Worm (Caenorhabditis elegans) whole organism, dauer: ENCODE data around the gene C06E4.3.
"Not testable (repeated sequence)": the region's sequence is repeated elsewhere in the genome, so short reads cannot be mapped to it uniquely, and the experiment has no call there.

Experiments
- unc-62 ChIP-seq: sonication (generic microtip); optimal IDR thresholded peaks from 2 replicates; lab custom pipeline; 2017; ENCODE audit warnings: missing biosample characterization, missing genetic modification reagents, missing genetic modification characterization

The C06E4.3 gene

DNA sequence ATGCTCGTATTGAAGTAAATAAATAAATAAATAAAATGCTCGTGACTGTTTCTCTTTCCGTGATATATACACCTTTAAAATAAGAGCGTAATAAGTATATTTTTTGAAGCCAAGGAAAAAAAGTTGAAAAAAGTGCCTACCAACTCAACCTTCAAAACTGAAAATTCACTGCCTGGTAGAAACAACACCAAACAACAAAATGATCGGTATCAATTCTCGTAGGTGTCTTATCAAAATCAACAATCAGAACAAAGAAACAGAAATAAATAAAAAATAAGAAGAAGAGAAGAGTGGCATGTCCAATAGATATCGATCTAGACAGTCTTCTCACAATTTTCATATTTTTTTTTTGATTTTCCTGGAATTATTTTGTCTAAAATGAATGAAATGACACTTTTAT lies 16.8 kb upstream of the C06E4.3 start, which contains the start of gene afmd-1:
afmd-1 (plus strand) TSS at position 316 of the 400 bp plus-strand sequence.
- no peak for TF ChIP-seq unc-62 (GFP tag; lab: Kevin White, UChicago)

DNA sequence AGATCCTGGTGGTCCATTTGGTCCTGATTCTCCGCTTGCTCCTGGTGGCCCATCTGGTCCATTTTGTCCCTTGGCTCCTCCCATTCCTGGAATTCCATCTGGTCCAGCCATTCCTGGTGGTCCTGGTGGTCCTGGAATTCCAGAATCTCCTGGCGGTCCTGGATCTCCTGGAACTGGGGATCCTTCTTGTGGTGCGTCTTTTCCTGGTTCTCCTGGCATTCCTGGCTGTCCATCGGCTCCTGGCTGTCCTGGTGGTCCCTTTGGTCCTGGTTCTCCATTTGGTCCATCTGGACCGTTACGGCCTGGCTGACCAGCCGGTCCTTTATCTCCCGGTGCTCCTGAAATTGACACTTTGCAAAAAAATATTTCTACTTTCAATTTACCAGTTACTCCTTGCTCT lies 15.1 kb upstream of the C06E4.3 start:
- TF ChIP-seq unc-62 (GFP tag; lab: Kevin White, UChicago) = no peak

DNA sequence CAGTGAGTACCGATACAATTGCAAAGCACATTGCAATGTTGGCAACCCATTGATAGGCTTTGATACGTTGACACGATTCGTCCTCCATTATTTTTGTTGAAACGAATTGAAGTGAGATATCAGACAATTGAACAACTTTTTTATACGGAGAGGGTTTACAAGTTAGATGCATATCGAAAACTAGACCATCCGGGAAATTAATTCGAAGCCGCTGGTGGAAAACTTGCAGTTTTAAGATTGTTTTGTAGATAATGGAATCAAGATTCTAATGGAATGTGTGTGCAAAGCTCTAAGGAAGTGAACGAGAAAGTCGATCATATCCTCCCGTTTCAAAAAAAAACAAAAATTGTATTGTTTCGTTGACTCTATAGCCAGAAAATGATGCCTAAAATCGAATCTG lies 14.1 kb upstream of the C06E4.3 start, which contains the start of gene col-114:
col-114 (minus strand) TSS at position 101 of the 400 bp plus-strand sequence.
- TF ChIP-seq unc-62 (GFP tag; lab: Kevin White, UChicago) = no peak

DNA sequence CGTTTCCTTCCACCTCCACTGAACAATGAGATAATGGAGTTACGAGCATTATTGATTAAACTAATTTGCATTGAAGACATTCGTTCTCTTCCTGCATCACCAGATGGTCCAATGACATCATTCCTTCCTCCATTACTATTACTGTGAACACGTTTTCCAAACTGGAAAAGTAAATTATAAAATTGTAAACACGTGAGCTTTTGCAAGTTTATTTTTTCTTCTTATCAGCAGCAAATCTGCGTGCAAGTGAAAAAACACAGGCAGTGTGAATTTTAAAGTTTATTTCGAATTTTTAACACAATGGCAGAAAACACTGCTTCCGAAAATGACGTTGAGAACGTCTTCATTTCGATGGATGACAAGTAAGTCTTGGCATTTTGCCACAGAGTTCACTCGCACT lies 13.4 kb upstream of the C06E4.3 start, which contains the start of gene D2024.1:
D2024.1 (plus strand) TSS at position 301 of the 400 bp plus-strand sequence.
- not testable (repeated sequence) for TF ChIP-seq unc-62 (GFP tag; lab: Kevin White, UChicago)

DNA sequence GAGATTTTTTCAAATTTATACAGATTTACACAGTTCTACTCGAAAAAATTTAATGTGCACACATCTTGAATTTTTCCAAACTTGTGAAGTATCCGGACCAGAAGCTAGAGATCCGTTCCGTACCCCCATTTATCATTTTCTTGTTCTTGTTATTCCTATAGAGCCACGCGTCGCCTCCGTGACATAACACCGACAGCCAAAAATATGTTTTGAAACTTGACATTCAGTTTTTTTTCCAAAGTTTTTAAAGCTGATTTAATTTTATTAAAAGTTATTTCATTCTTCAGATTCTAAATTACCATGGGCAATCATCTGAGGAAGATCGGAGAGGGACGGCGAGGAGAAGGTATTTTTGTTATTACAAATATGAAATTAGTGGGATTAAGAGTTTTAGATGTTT lies 10.5 kb upstream of the C06E4.3 start, which contains the start of gene D2024.18:
D2024.18 (plus strand) TSS at position 301 of the 400 bp plus-strand sequence.
- no peak for TF ChIP-seq unc-62 (GFP tag; lab: Kevin White, UChicago)

DNA sequence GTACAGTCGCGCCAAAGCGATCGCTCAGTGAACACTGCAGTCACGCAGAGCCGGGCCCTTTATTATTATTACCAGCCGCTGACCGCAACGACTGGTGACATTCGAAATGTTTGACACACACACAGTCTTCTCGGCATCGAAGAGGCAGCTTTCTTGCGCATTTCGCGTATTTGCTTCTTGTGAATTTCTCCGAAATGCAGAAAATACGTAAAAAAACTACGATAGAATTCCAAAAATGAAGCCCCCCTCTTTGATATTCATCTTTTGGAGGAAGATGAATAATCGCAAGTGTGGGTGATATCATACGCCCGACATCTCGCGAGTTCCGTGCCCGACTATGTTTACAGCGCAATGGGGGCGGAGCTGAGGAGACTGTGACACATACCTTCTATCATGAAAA lies 7.4 kb upstream of the C06E4.3 start:
- TF ChIP-seq unc-62 (GFP tag; lab: Kevin White, UChicago) = no peak

DNA sequence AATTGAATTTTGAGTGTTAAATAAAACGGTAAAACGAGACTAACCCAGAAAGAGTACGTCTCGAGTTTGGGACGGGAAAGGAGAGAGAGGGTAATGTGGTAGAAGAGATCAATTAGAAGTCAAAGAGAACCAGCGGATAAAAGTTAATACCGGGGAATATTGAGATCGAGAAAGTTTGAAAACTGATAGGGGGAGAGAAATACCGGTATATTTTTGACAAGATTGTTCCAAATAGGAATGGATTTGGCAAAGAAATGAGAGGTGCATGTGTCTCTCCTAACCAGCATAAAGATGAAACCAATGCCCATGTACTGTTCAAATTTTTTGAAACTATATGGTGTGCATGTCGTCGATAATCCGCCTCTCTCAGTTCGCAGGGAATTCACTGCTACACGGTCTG lies 6.0 kb upstream of the C06E4.3 start, which contains the start of gene C06E4.5:
C06E4.5 (plus strand) TSS at position 301 of the 400 bp plus-strand sequence.
- TF ChIP-seq unc-62 (GFP tag; lab: Kevin White, UChicago) = not testable (repeated sequence)

DNA sequence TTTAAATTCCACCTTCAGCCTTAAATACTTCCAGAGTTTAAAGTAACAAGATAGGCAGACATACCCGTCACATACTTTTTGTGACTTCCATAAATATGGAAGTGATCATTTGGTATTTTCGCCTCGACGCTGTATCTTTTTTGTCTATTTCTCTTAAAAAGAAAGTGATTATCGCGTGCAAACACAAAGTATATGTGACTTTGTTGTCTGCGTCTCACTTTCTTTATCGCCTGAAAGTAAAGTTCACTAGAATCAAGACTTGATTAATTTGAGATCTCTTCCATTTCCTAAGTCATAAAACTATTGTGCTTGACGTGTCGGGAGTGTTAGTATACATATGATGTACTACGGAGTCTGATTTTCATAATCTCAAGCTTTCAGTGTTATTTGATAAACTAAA lies 2.4 kb upstream of the C06E4.3 start, which contains the start of gene C06E4.6:
C06E4.6 (minus strand) TSS at position 51 of the 400 bp plus-strand sequence.
- TF ChIP-seq unc-62 (GFP tag; lab: Kevin White, UChicago) = no peak

DNA sequence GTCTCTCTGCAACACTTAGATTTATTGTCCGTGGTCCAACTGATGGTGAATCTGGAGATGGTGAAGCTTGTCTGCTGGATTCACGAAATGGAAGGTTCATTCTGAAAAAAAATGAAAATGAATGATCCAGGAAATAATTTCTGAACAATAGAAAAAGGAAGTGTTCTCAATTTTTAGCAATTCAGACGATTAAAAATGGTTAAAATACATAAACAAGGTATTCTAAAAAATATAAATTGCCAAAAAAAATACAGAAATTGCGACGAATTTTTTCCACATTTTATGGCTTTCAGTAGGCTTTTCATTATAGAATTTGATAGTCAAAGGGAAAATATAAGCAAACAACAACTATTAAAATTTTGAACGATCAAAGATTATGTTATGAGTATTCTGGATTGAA lies 2.5 kb downstream of the C06E4.3 start, which contains the start of gene glb-2:
glb-2 (minus strand) TSS at position 101 of the 400 bp plus-strand sequence.
- TF ChIP-seq unc-62 (GFP tag; lab: Kevin White, UChicago) = no peak

DNA sequence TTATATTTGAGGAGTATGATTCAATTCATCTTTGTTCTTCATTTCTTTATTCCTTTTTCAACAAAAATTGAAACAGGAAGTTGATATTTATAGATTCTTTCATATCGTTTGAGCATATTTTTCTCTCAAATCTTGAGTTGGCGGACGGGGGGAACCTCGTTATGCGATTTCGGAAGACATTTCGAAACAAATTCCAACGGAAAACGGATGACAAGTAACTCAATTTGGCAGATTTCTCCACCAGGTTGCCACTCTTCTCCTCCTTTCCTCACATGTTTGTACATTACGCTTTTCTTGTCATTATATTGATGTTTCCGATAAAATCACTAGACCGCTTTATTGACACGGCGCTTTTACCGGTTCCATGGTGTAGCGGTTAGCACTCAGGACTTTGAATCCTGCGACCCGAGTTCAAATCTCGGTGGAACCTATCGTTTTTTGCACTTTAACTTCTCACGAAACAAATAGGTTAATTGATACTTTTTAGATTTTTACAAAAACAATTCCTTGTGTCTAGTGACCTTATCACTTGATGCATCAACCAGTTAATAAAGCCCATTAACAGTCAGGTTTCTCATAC lies 14.4 kb downstream of the C06E4.3 start:
- no peak for TF ChIP-seq unc-62 (GFP tag; lab: Kevin White, UChicago)

DNA sequence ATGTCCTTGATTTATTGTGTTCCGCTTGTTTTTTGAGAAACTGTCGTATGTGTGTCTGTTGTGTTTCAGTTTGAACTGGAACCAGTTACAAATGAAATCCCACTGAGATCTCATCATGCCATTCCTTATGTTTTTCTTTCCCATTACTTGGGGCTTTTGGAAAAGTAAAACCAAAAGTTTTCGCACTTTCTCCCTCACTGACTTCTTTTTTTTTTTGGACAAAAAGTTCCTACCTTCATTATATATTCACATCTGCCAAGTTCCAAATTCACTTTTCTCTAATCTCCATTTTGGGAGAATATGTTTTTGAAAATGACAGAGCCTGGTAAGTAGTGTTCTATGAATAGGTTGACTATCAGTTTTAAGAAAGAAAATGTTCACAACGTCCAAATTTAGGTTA lies 16.0 kb downstream of the C06E4.3 start, which contains the start of gene C06E4.2:
C06E4.2 (plus strand) TSS at position 301 of the 400 bp plus-strand sequence.
- no peak for TF ChIP-seq unc-62 (GFP tag; lab: Kevin White, UChicago)

DNA sequence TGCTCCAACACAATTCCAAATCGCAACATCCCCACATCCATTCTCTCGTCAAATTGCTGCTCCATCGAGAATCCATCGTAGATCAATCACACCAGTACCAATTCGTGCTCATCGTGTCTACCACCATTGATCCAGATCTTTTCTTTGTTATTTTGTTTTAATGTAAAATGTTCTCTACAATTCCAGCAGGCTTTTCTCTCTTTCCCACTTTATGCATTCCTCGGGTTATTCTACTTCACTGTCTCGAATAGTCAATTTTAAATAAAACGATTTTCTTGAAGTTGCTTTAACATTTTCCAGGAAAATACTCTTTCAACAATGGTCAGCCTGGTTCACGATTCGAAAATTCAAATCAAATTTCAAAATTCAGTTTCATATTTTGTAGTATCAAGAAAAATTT lies 22.3 kb downstream of the C06E4.3 start, which contains the start of gene C06E4.1:
C06E4.1 (plus strand) TSS at position 301 of the 400 bp plus-strand sequence.
- no peak for TF ChIP-seq unc-62 (GFP tag; lab: Kevin White, UChicago)

DNA sequence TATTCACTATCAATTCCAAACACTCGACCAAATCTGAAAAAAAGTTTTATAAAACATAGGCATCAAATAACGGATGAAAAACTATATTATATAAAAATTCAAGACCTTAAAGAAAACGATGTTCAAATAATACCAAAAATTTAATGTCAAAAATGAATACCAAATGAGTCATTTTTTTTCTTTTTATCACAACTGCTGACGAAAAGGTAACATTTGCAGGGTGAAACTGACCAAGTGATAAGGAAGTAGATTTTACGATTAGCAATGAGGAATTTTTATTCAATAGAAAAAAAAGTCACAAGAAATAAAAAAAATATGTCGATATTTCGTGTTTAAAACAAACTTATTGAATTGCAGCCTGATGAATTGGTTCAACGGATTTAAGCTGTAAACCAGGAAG lies 25.2 kb downstream of the C06E4.3 start, which contains the start of gene C06E4.8:
C06E4.8 (minus strand) TSS at position 37 of the 400 bp plus-strand sequence.
- no peak for TF ChIP-seq unc-62 (GFP tag; lab: Kevin White, UChicago)

DNA sequence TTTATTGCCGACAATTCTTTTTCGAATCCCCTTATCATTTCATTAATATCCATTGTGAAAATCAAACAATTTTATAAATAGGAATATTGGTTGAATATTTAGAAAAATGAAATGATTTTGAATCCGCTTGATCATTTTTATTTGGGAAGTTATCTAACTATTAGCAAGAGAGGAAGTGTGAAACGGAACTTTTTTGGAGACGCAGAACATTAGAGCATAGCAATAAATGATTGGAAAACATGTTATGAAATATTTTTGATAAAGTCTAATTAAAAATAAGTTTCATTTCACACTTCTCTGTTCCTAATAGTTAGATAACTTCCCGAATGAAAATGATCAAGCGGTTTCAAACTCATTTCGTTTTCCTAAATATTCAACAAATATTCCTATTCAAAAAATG lies 26.8 kb downstream of the C06E4.3 start, which contains the start of gene F42C5.3:
F42C5.3 (minus strand) TSS at position 101 of the 400 bp plus-strand sequence.
- no peak for TF ChIP-seq unc-62 (GFP tag; lab: Kevin White, UChicago)

DNA sequence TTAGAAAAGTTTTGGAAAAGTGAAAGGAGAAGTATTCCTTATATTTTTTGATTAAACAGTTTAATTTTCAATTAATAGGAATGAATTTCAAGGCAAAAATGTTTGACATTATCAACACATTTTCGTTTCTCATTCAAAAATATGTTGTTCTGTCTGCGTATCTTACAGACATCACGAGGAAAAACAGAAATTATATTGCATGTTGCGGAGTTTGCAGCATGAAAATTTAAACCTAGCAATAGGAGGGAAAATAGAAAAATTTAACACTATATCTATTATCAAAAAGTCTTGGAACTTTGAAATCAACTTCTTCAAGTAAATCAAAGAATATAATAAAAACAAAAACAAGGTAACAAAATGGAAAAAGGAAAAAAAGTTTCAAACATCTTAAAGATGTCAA lies 30.4 kb downstream of the C06E4.3 start:
- TF ChIP-seq unc-62 (GFP tag; lab: Kevin White, UChicago) = no peak

DNA sequence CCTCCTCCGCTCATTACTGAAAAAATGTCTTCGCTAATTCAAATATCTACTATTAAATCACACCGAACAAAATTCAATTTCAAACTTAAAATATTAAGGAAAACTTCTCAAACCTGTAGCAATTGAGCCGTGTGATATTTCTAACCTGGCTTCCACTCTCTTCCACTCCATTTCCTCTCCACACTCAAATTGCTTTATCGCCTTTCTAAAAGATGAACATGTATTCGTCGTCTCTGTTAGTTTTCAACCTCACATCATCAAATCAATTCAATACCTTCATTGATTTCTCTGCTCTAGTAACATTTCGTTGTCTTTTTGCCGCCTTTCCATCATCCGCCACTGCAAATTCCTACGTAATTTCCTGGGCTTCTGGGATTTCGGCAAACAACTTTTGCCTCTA lies 31.3 kb downstream of the C06E4.3 start, which contains the start of gene F42C5.4:
F42C5.4 (minus strand) TSS at position 171 of the 400 bp plus-strand sequence.
- no peak for TF ChIP-seq unc-62 (GFP tag; lab: Kevin White, UChicago)
